Fruit fly (Drosophila melanogaster) whole organism, embryonic: Measurements from ENCODE around the gene CG7650.

Experiments
- Aef1 ChIP-seq: fragments of 200-800 bp; sonication (Bioruptor generic); IDR thresholded peaks from 3 replicates; pipeline ENCODE4 v1.3.6; 2022; ENCODE audit warnings: missing biosample characterization, missing genetic modification characterization
- CG1024 ChIP-seq: fragments of 200-800 bp; sonication (Bioruptor generic); IDR thresholded peaks from 2 replicates; pipeline ENCODE4 v1.3.6; 2022; ENCODE audit warnings: missing biosample characterization, missing genetic modification characterization
- CG11247 ChIP-seq: fragments of 200-800 bp; sonication (Bioruptor generic); IDR thresholded peaks from 2 replicates; pipeline ENCODE4 v1.3.6; 2022; ENCODE audit warnings: missing biosample characterization, missing genetic modification characterization
- CG11560 ChIP-seq: fragments of 200-800 bp; sonication (Bioruptor generic); IDR thresholded peaks from 3 replicates; pipeline ENCODE4 v1.3.6; 2022; ENCODE audit warnings: missing biosample characterization, missing genetic modification characterization
- CG13123 ChIP-seq: fragments of 200-800 bp; sonication (Bioruptor generic); optimal IDR thresholded peaks from 2 replicates; lab custom pipeline; 2016; ENCODE audit warnings: missing biosample characterization, missing genetic modification characterization
- CG1602 ChIP-seq: fragments of 200-800 bp; sonication (Bioruptor generic); optimal IDR thresholded peaks from 3 replicates; lab custom pipeline; 2016; ENCODE audit warnings: missing biosample characterization, missing genetic modification characterization
- CG31224 ChIP-seq: fragments of 200-800 bp; sonication (Bioruptor generic); IDR thresholded peaks from 2 replicates; pipeline ENCODE4 v1.3.6; 2022; ENCODE audit warnings: missing biosample characterization, missing genetic modification characterization
- CG32767 ChIP-seq: fragments of 200-800 bp; sonication (Bioruptor generic); IDR thresholded peaks from 2 replicates; pipeline ENCODE4 v1.3.6; 2022; ENCODE audit warnings: missing biosample characterization, missing genetic modification characterization
- CG3281 ChIP-seq: fragments of 200-800 bp; sonication (Bioruptor generic); optimal IDR thresholded peaks from 3 replicates; lab custom pipeline; 2017; ENCODE audit warnings: missing biosample characterization, mild to moderate bottlenecking, missing genetic modification characterization
- CG4328 ChIP-seq: fragments of 200-800 bp; sonication (Bioruptor generic); optimal IDR thresholded peaks from 3 replicates; lab custom pipeline; 2017; ENCODE audit warnings: missing biosample characterization, missing genetic modification reagents, missing genetic modification characterization
- CG6175 ChIP-seq: fragments of 200-800 bp; sonication (Bioruptor generic); IDR thresholded peaks from 3 replicates; pipeline ENCODE4 v1.3.6; 2022; ENCODE audit warnings: missing biosample characterization, missing genetic modification characterization
- CG6254 ChIP-seq: fragments of 200-800 bp; sonication (Bioruptor generic); optimal IDR thresholded peaks from 3 replicates; lab custom pipeline; 2017; ENCODE audit warnings: mild to moderate bottlenecking, missing biosample characterization, missing genetic modification reagents, missing genetic modification characterization
- CG6683 ChIP-seq: fragments of 200-800 bp; sonication (Bioruptor generic); optimal IDR thresholded peaks from 2 replicates; lab custom pipeline; 2017; ENCODE audit warnings: missing biosample characterization, mild to moderate bottlenecking, missing genetic modification characterization, missing genetic modification reagents
- CG8359 ChIP-seq: fragments of 200-800 bp; sonication (Bioruptor generic); optimal IDR thresholded peaks from 2 replicates; lab custom pipeline; 2017; ENCODE audit warnings: missing biosample characterization, mild to moderate bottlenecking, missing genetic modification characterization, borderline replicate concordance
- CG8388 ChIP-seq: fragments of 200-800 bp; sonication (Bioruptor generic); optimal IDR thresholded peaks from 2 replicates; lab custom pipeline; 2019; ENCODE audit warnings: missing biosample characterization, mild to moderate bottlenecking, missing genetic modification characterization, moderate library complexity
- CHES-1-like ChIP-seq: fragments of 200-800 bp; sonication (Bioruptor generic); optimal IDR thresholded peaks from 2 replicates; lab custom pipeline; 2016; ENCODE audit warnings: missing biosample characterization, missing genetic modification characterization
- Dbx ChIP-seq: fragments of 200-800 bp; sonication (Bioruptor generic); IDR thresholded peaks from 3 replicates; pipeline ENCODE4 v1.3.6; 2022; ENCODE audit warnings: missing biosample characterization, missing genetic modification characterization
- Dip2 ChIP-seq: fragments of 200-800 bp; sonication (Bioruptor generic); IDR thresholded peaks from 2 replicates; pipeline ENCODE4 v1.3.6; 2022; ENCODE audit warnings: missing biosample characterization, missing genetic modification characterization
- Gug ChIP-seq: fragments of 200-800 bp; sonication (Bioruptor generic); IDR thresholded peaks from 4 replicates; pipeline ENCODE4 v1.3.6; 2022; ENCODE audit warnings: missing biosample characterization, missing genetic modification characterization
- H15 ChIP-seq: fragments of 200-800 bp; sonication (Bioruptor generic); IDR thresholded peaks from 3 replicates; pipeline ENCODE4 v1.3.6; 2022; ENCODE audit warnings: missing biosample characterization, missing genetic modification characterization
- HHEX ChIP-seq: fragments of 200-800 bp; sonication (Bioruptor generic); optimal IDR thresholded peaks from 3 replicates; lab custom pipeline; 2017; ENCODE audit warnings: missing biosample characterization, mild to moderate bottlenecking, missing genetic modification characterization, missing genetic modification reagents
- HLHmδ ChIP-seq: fragments of 200-800 bp; sonication (Bioruptor generic); optimal IDR thresholded peaks from 2 replicates; lab custom pipeline; 2018; ENCODE audit warnings: missing biosample characterization, mild to moderate bottlenecking, missing genetic modification characterization, moderate library complexity
- Kr ChIP-seq: fragments of 200-800 bp; sonication (Bioruptor generic); optimal IDR thresholded peaks from 2 replicates; lab custom pipeline; 2017; ENCODE audit warnings: missing biosample characterization, mild to moderate bottlenecking, missing genetic modification characterization
- Lim3 ChIP-seq: fragments of 200-800 bp; sonication (Bioruptor generic); IDR thresholded peaks from 2 replicates; pipeline ENCODE4 v1.3.6; 2022; ENCODE audit warnings: missing biosample characterization, missing genetic modification characterization
- NC2β ChIP-seq: fragments of 200-800 bp; sonication (Bioruptor generic); optimal IDR thresholded peaks from 2 replicates; lab custom pipeline; 2016; ENCODE audit warnings: missing biosample characterization, missing genetic modification characterization
- Nf-YC ChIP-seq: fragments of 200-800 bp; optimal IDR thresholded peaks from 3 replicates; lab custom pipeline; 2019; ENCODE audit warnings: missing biosample characterization, mild to moderate bottlenecking, missing genetic modification characterization, moderate library complexity
- Sox100B ChIP-seq: fragments of 200-800 bp; sonication (Bioruptor generic); optimal IDR thresholded peaks from 3 replicates; lab custom pipeline; 2018; ENCODE audit warnings: missing biosample characterization, mild to moderate bottlenecking, missing genetic modification characterization
- chm ChIP-seq: fragments of 200-800 bp; sonication (Bioruptor generic); IDR thresholded peaks from 2 replicates; pipeline ENCODE4 v1.3.6; 2022; ENCODE audit warnings: missing biosample characterization, missing genetic modification characterization
- fd3F ChIP-seq: fragments of 200-800 bp; sonication (Bioruptor generic); optimal IDR thresholded peaks from 2 replicates; lab custom pipeline; 2018; ENCODE audit warnings: missing biosample characterization, mild to moderate bottlenecking, missing genetic modification characterization, moderate library complexity
- fd64A ChIP-seq: fragments of 200-800 bp; sonication (Bioruptor generic); optimal IDR thresholded peaks from 3 replicates; lab custom pipeline; 2018; ENCODE audit warnings: missing biosample characterization, mild to moderate bottlenecking, missing genetic modification characterization
- fd96Cb ChIP-seq: fragments of 200-800 bp; sonication (Bioruptor generic); optimal IDR thresholded peaks from 2 replicates; lab custom pipeline; 2018; ENCODE audit warnings: missing biosample characterization, mild to moderate bottlenecking, missing genetic modification characterization, moderate library complexity
- gce ChIP-seq: fragments of 200-800 bp; sonication (Bioruptor generic); IDR thresholded peaks from 3 replicates; pipeline ENCODE4 v1.3.6; 2022; ENCODE audit warnings: missing biosample characterization, missing genetic modification characterization
- gem ChIP-seq: fragments of 200-800 bp; sonication (Bioruptor generic); optimal IDR thresholded peaks from 2 replicates; lab custom pipeline; 2019; ENCODE audit warnings: missing biosample characterization, mild to moderate bottlenecking, missing genetic modification characterization, moderate library complexity
- ham ChIP-seq: fragments of 200-800 bp; sonication (Bioruptor generic); IDR thresholded peaks from 2 replicates; pipeline ENCODE4 v1.3.6; 2022; ENCODE audit warnings: missing biosample characterization, missing genetic modification characterization
- ind ChIP-seq: fragments of 200-800 bp; sonication (Bioruptor generic); optimal IDR thresholded peaks from 3 replicates; lab custom pipeline; 2016; ENCODE audit warnings: missing biosample characterization, missing genetic modification characterization
- kay ChIP-seq: fragments of 200-800 bp; sonication (Bioruptor generic); optimal IDR thresholded peaks from 2 replicates; lab custom pipeline; 2016; ENCODE audit warnings: missing biosample characterization, missing genetic modification characterization
- lov ChIP-seq, 2 experiments: fragments of 200-800 bp in 1 of 2; fragments of >200 bp in 1 of 2; sonication (Bioruptor generic) in 1 of 2; IDR thresholded peaks in 1 of 2; optimal IDR thresholded peaks in 1 of 2; 2 replicates in 1 of 2; 3 replicates in 1 of 2; pipeline versions ENCODE4 v1.3.6 to Lab custom; 2017 to 2022; ENCODE audit warnings: missing biosample characterization in 1 of 2, missing genetic modification characterization in 1 of 2
- mam ChIP-seq: fragments of 200-800 bp; sonication (Bioruptor generic); optimal IDR thresholded peaks from 3 replicates; lab custom pipeline; 2016; ENCODE audit warnings: missing biosample characterization, missing genetic modification characterization
- nmo ChIP-seq: fragments of 200-800 bp; sonication (Bioruptor generic); optimal IDR thresholded peaks from 2 replicates; lab custom pipeline; 2018; ENCODE audit warnings: missing biosample characterization, mild to moderate bottlenecking, missing genetic modification characterization, moderate library complexity
- pfk ChIP-seq: fragments of 200-800 bp; sonication (Bioruptor generic); optimal IDR thresholded peaks from 2 replicates; lab custom pipeline; 2018; ENCODE audit warnings: missing biosample characterization, mild to moderate bottlenecking, missing genetic modification characterization, moderate library complexity
- pho ChIP-seq: fragments of 200-800 bp; sonication (Bioruptor generic); optimal IDR thresholded peaks from 2 replicates; lab custom pipeline; 2016; ENCODE audit warnings: missing biosample characterization, missing genetic modification characterization
- phol ChIP-seq: fragments of 200-800 bp; sonication (Bioruptor generic); optimal IDR thresholded peaks from 3 replicates; lab custom pipeline; 2018; ENCODE audit warnings: missing biosample characterization, mild to moderate bottlenecking, missing genetic modification characterization, moderate library complexity
- sens ChIP-seq: fragments of 200-800 bp; sonication (Bioruptor generic); peaks from one replicate; lab custom pipeline; 2016; ENCODE audit warnings: missing biosample characterization, missing genetic modification characterization
- shn ChIP-seq: fragments of 200-800 bp; sonication (Bioruptor generic); optimal IDR thresholded peaks from 3 replicates; lab custom pipeline; 2016; ENCODE audit warnings: missing biosample characterization, missing genetic modification characterization
- sr ChIP-seq: fragments of 200-800 bp; sonication (Bioruptor generic); IDR thresholded peaks from 3 replicates; pipeline ENCODE4 v1.3.6; 2022; ENCODE audit warnings: missing biosample characterization, missing genetic modification characterization
- tap ChIP-seq: fragments of 200-800 bp; optimal IDR thresholded peaks from 3 replicates; lab custom pipeline; 2019; ENCODE audit warnings: missing biosample characterization, mild to moderate bottlenecking, missing genetic modification characterization, moderate library complexity
- tin ChIP-seq: fragments of 200-800 bp; sonication (Bioruptor generic); optimal IDR thresholded peaks from 3 replicates; lab custom pipeline; 2016; ENCODE audit warnings: missing biosample characterization, missing genetic modification characterization
- ttk ChIP-seq: fragments of 200-800 bp; sonication (Bioruptor generic); IDR thresholded peaks from 2 replicates; pipeline ENCODE4 v2.1.2; 2022; ENCODE audit warnings: missing biosample characterization, missing genetic modification characterization
- vnd ChIP-seq: fragments of 200-800 bp; sonication (Bioruptor generic); IDR thresholded peaks from 3 replicates; pipeline ENCODE4 v1.3.6; 2022; ENCODE audit warnings: missing biosample characterization, missing genetic modification characterization; ENCODE audit not compliant: partially characterized antibody
- yki ChIP-seq: fragments of >200 bp; optimal IDR thresholded peaks from 3 replicates; lab custom pipeline; 2018

The CG7650 gene

dm6 chr3L:15619626-15620247, 9.6 kb upstream of the CG7650 start, which contains the start of gene Phs (continued):
- TF ChIP-seq CG1602 (peak; percentile 60), CHES-1-like (GFP tag; lab: Kevin White, UChicago) (peak; percentile 91), HHEX (GFP tag; lab: Kevin White, UChicago) (peak; percentile 76), ttk (GFP tag; lab: Robert Waterston, UW) (peak; percentile 73), Lim3 (GFP tag; lab: Robert Waterston, UW) (no peak), CG11247 (GFP tag; lab: Robert Waterston, UW) (peak; percentile 91), CG8388 (GFP tag; lab: Kevin White, UChicago) (peak; percentile 16), NC2β (GFP tag; lab: Kevin White, UChicago) (peak; percentile 86), Dbx (peak; percentile 93), H15 (GFP tag; lab: Robert Waterston, UW) (peak; percentile 82), pho (GFP tag; lab: Kevin White, UChicago) (peak; percentile 76), mam (GFP tag; lab: Kevin White, UChicago) (peak; percentile 92), vnd (GFP tag; lab: Robert Waterston, UW) (no peak), CG6254 (peak; percentile 58), fd96Cb (peak; percentile 44), CG4328 (GFP tag; lab: Kevin White, UChicago) (peak; percentile 51), sr (GFP tag; lab: Robert Waterston, UW) (peak; percentile 65; the same call in 2 of the 3 replicates), CG1024 (GFP tag; lab: Robert Waterston, UW) (peak; percentile 70), gem (tag; lab: Kevin White, UChicago) (peak; percentile 29), CG31224 (GFP tag; lab: Robert Waterston, UW) (no peak), ham (GFP tag; lab: Robert Waterston, UW) (no peak), CG32767 (GFP tag; lab: Robert Waterston, UW) (no peak), ind (GFP tag; lab: Kevin White, UChicago) (peak; percentile 88), CG6175 (GFP tag; lab: Robert Waterston, UW) (peak; percentile 82), lov (optimal IDR thresholded peaks at IDR 0.05; lab: Kevin White, UChicago) (no peak), lov (GFP tag; IDR thresholded peaks at IDR 0.05; lab: Robert Waterston, UW) (peak; percentile 78; the same call in 1 of the 3 replicates), Kr (no peak), CG11560 (tag; lab: Robert Waterston, UW) (no peak), fd64A (peak; percentile 55), CG6683 (peak; percentile 41), nmo (GFP tag; lab: Kevin White, UChicago) (peak; percentile 36), CG3281 (GFP tag; lab: Kevin White, UChicago) (peak; percentile 56), gce (GFP tag; lab: Robert Waterston, UW) (0 out of 3 replicates have a peak, but pooled peaks have one; percentile 53), Dip2 (no peak), phol (tag; lab: Kevin White, UChicago) (peak; percentile 57), HLHmδ (peak; percentile 32), CG8359 (GFP tag; lab: Kevin White, UChicago) (peak; percentile 11), fd3F (peak; percentile 44), shn (GFP tag; lab: Kevin White, UChicago) (peak; percentile 93), Sox100B (GFP tag; lab: Kevin White, UChicago) (peak; percentile 21), Aef1 (peak; percentile 55), Nf-YC (tag; lab: Kevin White, UChicago) (peak; percentile 46), kay (GFP tag; lab: Kevin White, UChicago) (peak; percentile 61), chm (GFP tag; lab: Robert Waterston, UW) (peak; percentile 93), pfk (GFP tag; lab: Kevin White, UChicago) (peak; percentile 25), yki (lab: Kevin White, UChicago) (peak; percentile 44), Gug (peak; percentile 80), tin (peak; percentile 91), sens (GFP tag; lab: Kevin White, UChicago) (peak; percentile 93), CG13123 (peak; percentile 62), tap (tag; lab: Kevin White, UChicago) (no peak)
